Worm (Caenorhabditis elegans): ENCODE data around the gene nlp-60.

Gene nlp-60

DNA sequence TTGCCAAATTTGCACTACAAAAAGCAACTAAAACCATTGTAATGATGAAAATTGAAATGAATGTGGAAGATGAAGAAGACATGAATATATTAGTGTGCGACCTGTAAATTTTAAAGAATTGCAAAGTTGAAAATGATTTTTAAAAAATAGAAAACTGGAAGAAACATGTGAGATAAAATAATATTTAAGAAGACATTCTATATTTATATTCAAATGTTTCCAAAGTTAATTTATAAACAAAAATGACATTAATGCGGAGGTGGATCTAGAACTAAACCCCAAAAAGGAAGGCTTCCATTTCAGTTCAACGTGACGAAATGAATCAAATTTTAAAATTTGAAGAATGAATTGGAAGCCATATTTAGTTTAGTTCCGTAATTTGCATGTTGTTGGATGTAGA, at the start of gene nlp-60:
TSS of gene nlp-60 (minus strand) at position 101 of the 400 bp plus-strand sequence.
- TF ChIP-seq chd-7 (tag; optimal IDR thresholded peaks at IDR 0.05) = no peak
- no peak for TF ChIP-seq ztf-25 (GFP tag; IDR thresholded peaks at IDR 0.05)
- no peak for TF ChIP-seq F57C9.4 (tag; optimal IDR thresholded peaks at IDR 0.05)
- TF ChIP-seq ama-1 (optimal IDR thresholded peaks at IDR 0.05) = no peak
- no peak for TF ChIP-seq ama-1 (GFP tag; optimal IDR thresholded peaks at IDR 0.05)
- no peak for TF ChIP-seq snpc-1.1 (tag; optimal IDR thresholded peaks at IDR 0.05; ENCODE audit: insufficient read depth)
- no peak for TF ChIP-seq F22D6.2 (tag; optimal IDR thresholded peaks at IDR 0.05)
- no peak for TF ChIP-seq Y53F4B.3 (GFP tag; IDR thresholded peaks at IDR 0.05)
- TF ChIP-seq cebp-2 (GFP tag; IDR thresholded peaks at IDR 0.05) = no peak
- no peak for TF ChIP-seq snpc-1.3 (tag; optimal IDR thresholded peaks at IDR 0.05; ENCODE audit: insufficient read depth)
- TF ChIP-seq ztf-18 (tag; optimal IDR thresholded peaks at IDR 0.05) = no peak
- no peak for TF ChIP-seq ccch-3 (GFP tag; optimal IDR thresholded peaks at IDR 0.05)
- no peak for TF ChIP-seq ztf-26 (tag; optimal IDR thresholded peaks at IDR 0.05)
- TF ChIP-seq nfya-2 (GFP tag; IDR thresholded peaks at IDR 0.05) = no peak

- TF ChIP-seq xnd-1 (tag; optimal IDR thresholded peaks at IDR 0.05) (peak; percentile 66), hmg-20 (GFP tag; IDR thresholded peaks at IDR 0.05) (no peak), madf-6 (GFP tag; IDR thresholded peaks at IDR 0.05) (peak; percentile 85), lin-40 (tag; optimal IDR thresholded peaks at IDR 0.05) (no peak), repo-1 (tag; optimal IDR thresholded peaks at IDR 0.05) (peak; percentile 20), lin-54 (GFP tag; optimal IDR thresholded peaks at IDR 0.05) (peak; percentile 13), sea-2 (GFP tag; IDR thresholded peaks at IDR 0.05) (no peak), athp-1 (tag; optimal IDR thresholded peaks at IDR 0.05) (peak; percentile 4), B0336.3 (GFP tag; IDR thresholded peaks at IDR 0.05) (peak; percentile 44; the same call in 1 of the 2 replicates), F55B11.4 (tag; optimal IDR thresholded peaks at IDR 0.05; ENCODE audit: borderline replicate concordance, insufficient read depth) (no peak), efl-1 (GFP tag; optimal IDR thresholded peaks at IDR 0.05) (peak; percentile 78), snpc-1.1 (tag; optimal IDR thresholded peaks at IDR 0.05; ENCODE audit: insufficient read depth) (no peak), ama-1 (optimal IDR thresholded peaks at IDR 0.05) (no peak), ama-1 (GFP tag; optimal IDR thresholded peaks at IDR 0.05) (peak in 1 of 2 experiments; percentile 18), bed-2 (GFP tag; IDR thresholded peaks at IDR 0.05) (no peak), madf-8 (GFP tag; conservative IDR thresholded peaks at IDR 0.05) (peak; percentile 74), attf-6 (GFP tag; IDR thresholded peaks at IDR 0.05) (0 out of 2 replicates have a peak, but pooled peaks have one; percentile 57), hrde-1 (tag; optimal IDR thresholded peaks at IDR 0.05; ENCODE audit: borderline replicate concordance) (peak; percentile 24)
Measured at ce11 chrIV:8728122-8728521, 49.0 kb upstream of the nlp-60 start, which contains the start of gene otub-3. TSS of gene otub-3 (plus strand) at chrIV:8728177.

- TF ChIP-seq attf-3 (GFP tag; conservative IDR thresholded peaks at IDR 0.05) (peak; percentile 75), lin-26 (GFP tag; IDR thresholded peaks at IDR 0.05) (no peak)
Measured at ce11 chrIV:8725345-8725744, 46.2 kb upstream of the nlp-60 start, which contains the start of gene pgm-3. TSS of gene pgm-3 (plus strand) at chrIV:8725722.

DNA sequence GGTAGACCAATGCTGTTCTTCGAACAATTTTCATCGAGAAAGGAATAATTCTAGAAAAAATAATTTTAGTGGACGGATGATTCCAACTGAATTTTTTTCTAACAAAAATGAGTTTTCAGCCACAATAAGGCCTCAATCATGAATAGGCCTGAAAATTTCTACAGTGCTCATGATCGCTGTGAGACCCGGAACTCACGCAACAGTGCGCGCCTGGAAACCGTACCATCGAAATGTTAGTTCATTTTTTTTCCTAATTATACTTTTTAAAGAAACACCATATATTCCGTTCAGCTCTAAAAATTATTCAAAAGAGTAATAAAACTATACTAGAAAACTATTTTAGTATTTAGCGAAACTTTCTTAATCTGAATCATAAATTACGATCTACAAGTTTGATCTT, 45.8 kb upstream of the nlp-60 start:
- TF ChIP-seq lag-1 (GFP tag; IDR thresholded peaks at IDR 0.05) (no peak), F57A8.1 (GFP tag; optimal IDR thresholded peaks at IDR 0.05) (no peak), nhr-27 (tag; optimal IDR thresholded peaks at IDR 0.05) (no peak), F33H1.4 (GFP tag; IDR thresholded peaks at IDR 0.05) (peak; percentile 83), ets-4 (GFP tag; optimal IDR thresholded peaks at IDR 0.05) (no peak), xnd-1 (tag; optimal IDR thresholded peaks at IDR 0.05) (peak; percentile 59), efl-1 (GFP tag; optimal IDR thresholded peaks at IDR 0.05) (peak; percentile 44), dpl-1 (GFP tag; optimal IDR thresholded peaks at IDR 0.05) (peak; percentile 22), egl-44 (GFP tag; IDR thresholded peaks at IDR 0.05) (no peak), B0035.1 (tag; optimal IDR thresholded peaks at IDR 0.05) (no peak), attf-5 (GFP tag; optimal IDR thresholded peaks at IDR 0.05) (no peak), lsl-1 (GFP tag; optimal IDR thresholded peaks at IDR 0.05) (peak; percentile 78), madf-6 (GFP tag; IDR thresholded peaks at IDR 0.05) (peak; percentile 87), bed-2 (GFP tag; IDR thresholded peaks at IDR 0.05) (no peak), madf-8 (GFP tag; conservative IDR thresholded peaks at IDR 0.05) (peak; percentile 82), nfya-2 (GFP tag; IDR thresholded peaks at IDR 0.05) (no peak), D2030.7 (GFP tag; IDR thresholded peaks at IDR 0.05) (0 out of 2 replicates have a peak, but pooled peaks have one; percentile 35), ccch-3 (GFP tag; optimal IDR thresholded peaks at IDR 0.05) (no peak)
